Worm (Caenorhabditis elegans): ENCODE data around the gene F32A5.8.

Gene F32A5.8

ce11 chrII:7228646-7229200 lies 27.2 kb upstream of the F32A5.8 start, which contains the start of gene F32A5.4 (continued):
- no peak for TF ChIP-seq pqm-1 (tag; optimal IDR thresholded peaks at IDR 0.05)
- no peak for TF ChIP-seq dsc-1 (tag; optimal IDR thresholded peaks at IDR 0.05)
- TF ChIP-seq ceh-88 (GFP tag; IDR thresholded peaks at IDR 0.05) = no peak
- TF ChIP-seq efl-3 (GFP tag; optimal IDR thresholded peaks at IDR 0.05) = no peak
- TF ChIP-seq ama-1 (optimal IDR thresholded peaks at IDR 0.05) = peak; percentile 6
- TF ChIP-seq Y116A8C.19 (tag; optimal IDR thresholded peaks at IDR 0.05; ENCODE audit: borderline replicate concordance) = no peak
- TF ChIP-seq nhr-47 (tag; optimal IDR thresholded peaks at IDR 0.05) = no peak
- TF ChIP-seq ceh-90 (tag; optimal IDR thresholded peaks at IDR 0.05) = no peak
- no peak for TF ChIP-seq hlh-17 (GFP tag; optimal IDR thresholded peaks at IDR 0.05; ENCODE audit: borderline replicate concordance)
- TF ChIP-seq unc-98 (GFP tag; IDR thresholded peaks at IDR 0.05) = no peak
- TF ChIP-seq ztf-4 (tag; optimal IDR thresholded peaks at IDR 0.05) = no peak
- TF ChIP-seq jun-1 (tag; optimal IDR thresholded peaks at IDR 0.05) = no peak
- no peak for TF ChIP-seq hpl-2 (GFP tag; optimal IDR thresholded peaks at IDR 0.05)
- TF ChIP-seq aha-1 (tag; optimal IDR thresholded peaks at IDR 0.05) = no peak
- no peak for TF ChIP-seq unc-86 (tag; optimal IDR thresholded peaks at IDR 0.05)
- TF ChIP-seq lin-15B (tag; optimal IDR thresholded peaks at IDR 0.05) = no peak
- no peak for TF ChIP-seq lin-39 (tag; optimal IDR thresholded peaks at IDR 0.05)
- TF ChIP-seq egl-13 (tag; optimal IDR thresholded peaks at IDR 0.05) = no peak
- TF ChIP-seq ztf-11 (tag; optimal IDR thresholded peaks at IDR 0.05) = no peak
- TF ChIP-seq lin-14 (GFP tag; optimal IDR thresholded peaks at IDR 0.05) = peak; percentile 22
- no peak for TF ChIP-seq pag-3 (tag; optimal IDR thresholded peaks at IDR 0.05; ENCODE audit: borderline replicate concordance, insufficient read depth)
- no peak for TF ChIP-seq ceh-8 (GFP tag; optimal IDR thresholded peaks at IDR 0.05)
- no peak for TF ChIP-seq elt-3 (tag; optimal IDR thresholded peaks at IDR 0.05)
- TF ChIP-seq nhr-85 (tag) = peak; percentile 69
- TF ChIP-seq vab-15 (tag; optimal IDR thresholded peaks at IDR 0.05) = no peak
- TF ChIP-seq alr-1 (tag; optimal IDR thresholded peaks at IDR 0.05; ENCODE audit: borderline replicate concordance) = no peak
- TF ChIP-seq nhr-84 (tag; optimal IDR thresholded peaks at IDR 0.05) = no peak
- TF ChIP-seq sup-37 (GFP tag; optimal IDR thresholded peaks at IDR 0.05) = no peak
- no peak for TF ChIP-seq fos-1 (tag; optimal IDR thresholded peaks at IDR 0.05)
- TF ChIP-seq nhr-11 (tag; optimal IDR thresholded peaks at IDR 0.05) = no peak
- no peak for TF ChIP-seq nhr-237 (tag; optimal IDR thresholded peaks at IDR 0.05)
- TF ChIP-seq sptf-1 (tag; optimal IDR thresholded peaks at IDR 0.05) = no peak
- TF ChIP-seq nhr-77 (tag; optimal IDR thresholded peaks at IDR 0.05) = no peak
- TF ChIP-seq hlh-4 (tag; optimal IDR thresholded peaks at IDR 0.05) = no peak
- no peak for TF ChIP-seq ces-1 (GFP tag; optimal IDR thresholded peaks at IDR 0.05)
- no peak for TF ChIP-seq unc-62 (GFP tag; optimal IDR thresholded peaks at IDR 0.05)
- TF ChIP-seq ceh-63 (GFP tag; optimal IDR thresholded peaks at IDR 0.05) = no peak
- peak; percentile 19 for TF ChIP-seq swsn-7 (tag; optimal IDR thresholded peaks at IDR 0.05)
- no peak for TF ChIP-seq aly-2 (tag; optimal IDR thresholded peaks at IDR 0.05)
- no peak for TF ChIP-seq isw-1 (GFP tag; IDR thresholded peaks at IDR 0.05)
- TF ChIP-seq pax-3 (tag; optimal IDR thresholded peaks at IDR 0.05) = no peak
- peak; percentile 4 for TF ChIP-seq mep-1 (tag; optimal IDR thresholded peaks at IDR 0.05)
- no peak for TF ChIP-seq xbp-1 (tag; optimal IDR thresholded peaks at IDR 0.05)
- TF ChIP-seq snu-23 (GFP tag; optimal IDR thresholded peaks at IDR 0.05) = no peak
- no peak for TF ChIP-seq nhr-19 (GFP tag; conservative IDR thresholded peaks at IDR 0.05)
- TF ChIP-seq C04F5.9 (tag; optimal IDR thresholded peaks at IDR 0.05) = no peak
- TF ChIP-seq nhr-71 (tag; optimal IDR thresholded peaks at IDR 0.05) = peak; percentile 4
- TF ChIP-seq nhr-90 (tag; optimal IDR thresholded peaks at IDR 0.05; ENCODE audit: poor library complexity) = no peak
- no peak for TF ChIP-seq C16A3.4 (tag; optimal IDR thresholded peaks at IDR 0.05)
- no peak for TF ChIP-seq efl-1 (optimal IDR thresholded peaks at IDR 0.05)
- peak in 1 of 2 experiments; percentile 75 for TF ChIP-seq efl-1 (GFP tag; optimal IDR thresholded peaks at IDR 0.05 in 1 of 2)
- peak; percentile 40 for TF ChIP-seq blmp-1 (tag; optimal IDR thresholded peaks at IDR 0.05)
- TF ChIP-seq sox-4 (tag; optimal IDR thresholded peaks at IDR 0.05) = no peak
- no peak for TF ChIP-seq nhr-12 (tag; optimal IDR thresholded peaks at IDR 0.05)
